Worm (Caenorhabditis elegans) whole organism, early embryonic: ENCODE measurements around the gene cutl-19.

Experiments used
- B0310.2 ChIP-seq: sonication (generic microtip); optimal IDR thresholded peaks from 2 replicates; lab custom pipeline; 2016; ENCODE audit warnings: mild to moderate bottlenecking, missing genetic modification characterization, missing compliant biosample characterization
- aly-1 ChIP-seq: sonication (generic microtip); optimal IDR thresholded peaks from 2 replicates; lab custom pipeline; 2016; ENCODE audit warnings: missing genetic modification characterization, missing compliant biosample characterization
- ama-1 ChIP-seq: fragments of 150-350 bp; optimal IDR thresholded peaks from 2 replicates; lab custom pipeline; 2014
- ets-7 ChIP-seq: sonication (generic microtip); optimal IDR thresholded peaks from 2 replicates; lab custom pipeline; 2016; ENCODE audit warnings: missing genotype, missing genetic modification characterization, missing compliant biosample characterization
- hmg-4 ChIP-seq: fragments of 200-800 bp; sonication (Bioruptor generic); optimal IDR thresholded peaks from 2 replicates; lab custom pipeline; 2018; ENCODE audit warnings: mild to moderate bottlenecking, missing genetic modification characterization, missing compliant biosample characterization
- hnd-1 ChIP-seq: sonication (generic microtip); optimal IDR thresholded peaks from 2 replicates; lab custom pipeline; 2016; ENCODE audit warnings: missing genetic modification characterization, missing compliant biosample characterization
- tra-4 ChIP-seq: sonication (generic microtip); optimal IDR thresholded peaks from 2 replicates; lab custom pipeline; 2017; ENCODE audit warnings: missing genetic modification characterization, missing compliant biosample characterization

- TF ChIP-seq ama-1 (lab: Kevin White, UChicago) (no peak), ets-7 (tag; lab: Kevin White, UChicago) (no peak), hmg-4 (GFP tag; lab: Kevin White, UChicago) (no peak), aly-1 (no peak), tra-4 (tag; lab: Kevin White, UChicago) (no peak), hnd-1 (no peak), B0310.2 (no peak)
Observed at ce11 chrIII:5173139-5173538, 44.3 kb downstream of the cutl-19 start, which contains the start of gene emb-1.
